Worm (Caenorhabditis elegans): ENCODE measurements around the gene Y4C6B.4.
"Not testable (repeated sequence)": the region's sequence is repeated elsewhere in the genome, so short reads cannot be mapped to it uniquely, and the experiment has no call there.

Y4C6B.4 gene

DNA sequence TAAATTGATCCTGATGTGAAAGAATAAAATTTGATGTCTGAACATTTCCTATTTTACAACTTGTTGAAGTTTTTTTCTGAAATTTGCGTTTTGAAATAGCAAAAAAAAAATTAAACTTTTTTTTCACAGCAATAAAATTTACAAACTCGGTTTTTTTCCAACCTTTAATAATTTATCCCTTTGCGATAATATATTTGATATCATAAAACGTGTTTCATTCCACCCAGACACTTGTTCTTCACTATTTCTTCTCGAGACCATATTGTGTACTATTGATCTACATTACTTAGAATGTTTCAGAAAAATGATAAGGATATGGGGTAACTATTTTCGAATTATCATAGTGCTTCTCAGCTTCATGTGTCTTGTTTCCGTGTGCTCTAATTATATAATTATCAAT, at the start of gene Y4C6B.4:
Gene Y4C6B.4, plus strand, starts transcription at position 301 of the 400 bp plus-strand sequence.
- TF ChIP-seq him-1 (tag; optimal IDR thresholded peaks at IDR 0.05) (no peak), dao-5 (tag; optimal IDR thresholded peaks at IDR 0.05) (no peak), W03F9.2 (tag; optimal IDR thresholded peaks at IDR 0.05) (no peak)

DNA sequence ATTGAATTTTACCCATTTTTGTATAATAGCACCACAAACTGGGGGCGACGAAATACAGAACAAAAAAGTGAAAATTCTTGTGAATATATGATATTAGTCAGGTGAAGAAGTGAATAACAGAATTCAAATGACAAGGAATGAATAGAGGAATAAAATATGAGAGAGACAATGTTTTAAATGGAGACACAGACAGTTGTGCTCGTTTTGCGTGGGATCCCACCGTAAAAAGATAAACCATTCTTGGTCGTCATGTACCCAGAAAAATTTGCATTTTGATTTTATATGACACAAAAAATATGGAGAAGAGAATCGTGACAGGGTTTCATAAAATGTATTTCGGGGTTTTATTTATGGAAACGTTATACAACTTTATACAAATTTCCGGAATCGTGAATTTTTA, 48.5 kb upstream of the Y4C6B.4 start, which contains the start of gene F36H12.17:
Gene F36H12.17, minus strand, starts transcription at position 101 of the 400 bp plus-strand sequence.
- no peak for TF ChIP-seq dao-5 (tag; optimal IDR thresholded peaks at IDR 0.05)

DNA sequence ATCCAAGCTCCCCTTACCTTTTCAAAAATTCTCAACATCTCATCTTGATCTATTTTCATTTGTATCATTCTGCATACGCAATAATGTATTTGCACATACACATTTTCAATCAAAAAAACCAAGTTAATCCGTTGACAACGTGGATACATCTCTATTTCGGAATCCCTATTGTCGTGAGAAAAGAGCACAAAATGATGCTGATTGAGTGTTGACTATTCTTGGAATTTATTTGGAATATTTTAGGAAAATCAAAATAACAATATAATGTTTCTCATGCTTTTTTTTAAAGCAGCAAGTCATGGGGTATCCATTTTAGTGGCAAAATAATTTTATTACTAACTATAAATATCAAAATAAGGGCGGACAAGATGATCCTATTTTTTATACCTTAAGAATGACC, 44.8 kb upstream of the Y4C6B.4 start:
- no peak for TF ChIP-seq him-1 (tag; optimal IDR thresholded peaks at IDR 0.05)
- no peak for TF ChIP-seq W03F9.2 (tag; optimal IDR thresholded peaks at IDR 0.05)
- no peak for TF ChIP-seq dao-5 (tag; optimal IDR thresholded peaks at IDR 0.05)

DNA sequence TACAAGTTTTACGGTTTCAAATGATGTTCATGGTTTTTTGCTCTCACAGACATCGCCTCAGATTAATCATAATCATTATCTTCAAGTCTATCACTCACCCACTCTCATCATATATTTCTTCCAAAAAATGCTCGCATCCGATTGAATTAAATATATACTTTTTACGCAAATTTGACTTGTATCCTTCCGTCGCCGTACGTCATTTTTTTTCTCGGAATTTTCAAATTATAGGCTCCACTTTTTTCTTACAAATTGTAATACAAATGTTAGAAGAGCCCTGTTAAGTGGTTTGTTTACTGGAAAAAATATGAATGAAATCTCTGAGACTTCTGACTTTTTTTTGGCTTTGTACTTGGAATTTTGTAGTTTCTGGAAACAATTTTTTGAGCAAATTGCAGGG, 39.1 kb upstream of the Y4C6B.4 start:
- TF ChIP-seq him-1 (tag; optimal IDR thresholded peaks at IDR 0.05), result no peak
- TF ChIP-seq dao-5 (tag; optimal IDR thresholded peaks at IDR 0.05), result no peak
- TF ChIP-seq W03F9.2 (tag; optimal IDR thresholded peaks at IDR 0.05), result no peak

DNA sequence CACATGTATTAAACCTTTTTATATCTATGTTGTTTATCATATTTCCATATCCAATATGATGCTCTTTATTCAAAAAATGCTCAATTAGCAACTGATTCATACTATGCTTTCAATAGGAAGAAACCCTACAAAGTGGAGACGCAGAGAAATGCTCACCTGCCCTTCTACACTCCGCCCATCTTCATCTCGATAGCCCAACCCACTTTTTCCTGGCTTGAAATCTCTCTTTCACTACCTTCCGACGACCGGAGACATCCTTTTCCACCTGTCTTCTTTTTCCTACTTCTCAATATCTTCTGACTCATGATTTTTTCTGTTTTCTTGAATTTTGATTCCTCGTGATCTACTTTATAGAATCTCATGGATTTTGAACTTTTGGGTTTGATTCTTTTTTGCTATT, 37.3 kb upstream of the Y4C6B.4 start:
- TF ChIP-seq him-1 (tag; optimal IDR thresholded peaks at IDR 0.05) (no peak), W03F9.2 (tag; optimal IDR thresholded peaks at IDR 0.05) (no peak), dao-5 (tag; optimal IDR thresholded peaks at IDR 0.05) (no peak)

DNA sequence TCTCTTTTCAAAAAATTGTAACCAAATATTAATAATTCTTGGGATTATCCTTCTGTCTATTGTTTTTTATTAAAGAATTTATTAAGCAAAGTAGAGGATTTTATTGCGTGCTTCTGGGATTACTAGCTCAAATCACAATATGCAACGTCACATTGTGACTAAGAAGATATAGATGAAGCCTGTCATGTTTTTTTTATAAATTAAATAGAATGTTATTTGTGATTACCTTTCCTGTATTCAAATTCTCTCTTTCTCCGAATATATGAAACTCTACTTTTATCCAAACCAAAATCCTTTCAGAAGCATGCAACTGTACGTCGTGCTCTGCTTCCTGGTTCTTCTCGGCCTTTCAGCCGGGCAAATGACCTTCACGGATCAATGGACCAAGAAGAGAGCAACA, 35.7 kb upstream of the Y4C6B.4 start, which contains the start of gene nlp-47:
Gene nlp-47, plus strand, starts transcription at position 301 of the 400 bp plus-strand sequence.
- TF ChIP-seq W03F9.2 (tag; optimal IDR thresholded peaks at IDR 0.05), result no peak
- TF ChIP-seq dao-5 (tag; optimal IDR thresholded peaks at IDR 0.05), result no peak
- no peak for TF ChIP-seq him-1 (tag; optimal IDR thresholded peaks at IDR 0.05)

DNA sequence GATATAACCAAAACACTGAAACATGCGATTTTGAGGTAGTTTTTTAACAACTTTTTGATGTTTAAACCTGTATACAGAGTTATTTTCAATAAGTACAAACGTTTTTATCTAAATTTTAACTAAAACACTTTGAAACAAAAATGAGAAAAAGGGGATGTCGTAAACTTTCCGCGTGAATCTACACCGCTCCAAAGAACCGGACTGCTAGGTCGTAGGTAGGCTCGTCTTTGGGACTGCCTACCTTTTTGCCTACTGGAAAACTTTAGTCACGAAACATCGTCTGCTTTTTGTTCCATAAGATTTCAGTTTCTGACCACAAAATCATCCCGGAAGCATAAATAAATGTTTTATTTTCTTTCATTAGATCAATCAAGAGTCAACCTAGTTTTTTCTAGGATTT, 35.0 kb upstream of the Y4C6B.4 start:
- no peak for TF ChIP-seq W03F9.2 (tag; optimal IDR thresholded peaks at IDR 0.05)

DNA sequence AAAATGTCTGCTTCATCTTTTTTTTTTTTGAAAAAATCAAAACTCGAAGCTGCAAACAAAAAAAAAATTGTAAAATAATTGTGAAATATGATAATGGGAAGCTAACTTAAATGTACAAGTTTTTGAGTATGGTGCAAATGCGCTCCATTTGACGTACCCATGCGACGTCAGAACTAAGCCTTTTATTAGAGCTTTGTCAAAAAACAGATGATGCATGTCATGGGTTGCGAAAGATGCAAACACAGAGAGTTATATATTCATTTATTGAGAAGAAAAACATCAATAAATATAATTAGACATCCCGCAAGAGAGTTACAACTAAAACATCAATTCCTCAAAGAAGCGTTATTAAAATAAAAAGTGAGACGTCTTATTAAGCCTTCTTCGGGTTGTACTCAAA, 31.8 kb upstream of the Y4C6B.4 start:
- TF ChIP-seq him-1 (tag; optimal IDR thresholded peaks at IDR 0.05), result no peak
- no peak for TF ChIP-seq W03F9.2 (tag; optimal IDR thresholded peaks at IDR 0.05)
- no peak for TF ChIP-seq dao-5 (tag; optimal IDR thresholded peaks at IDR 0.05)

DNA sequence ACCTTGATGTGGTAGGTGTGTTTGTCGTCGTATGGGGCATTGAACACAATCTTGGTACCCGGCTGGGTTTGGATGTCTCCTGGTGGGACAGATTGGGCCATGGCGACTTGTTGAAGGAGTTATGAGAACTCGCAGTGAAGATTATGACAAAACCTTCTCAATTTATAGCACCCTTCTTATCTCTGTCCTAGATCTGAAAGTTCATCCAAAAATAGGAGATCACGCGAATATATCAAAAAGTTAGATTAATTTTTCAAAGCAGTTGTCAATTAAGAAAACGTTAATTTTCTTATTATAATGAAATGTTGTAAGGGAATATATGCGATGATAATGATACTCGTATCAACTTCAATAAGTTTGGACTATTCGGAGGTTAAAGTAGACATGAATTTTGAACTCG, 31.0 kb upstream of the Y4C6B.4 start, which contains the start of gene msp-51:
Gene msp-51, minus strand, starts transcription at position 101 of the 400 bp plus-strand sequence.
- TF ChIP-seq dao-5, W03F9.2, him-1 (tag; optimal IDR thresholded peaks at IDR 0.05): not testable (repeated sequence)

DNA sequence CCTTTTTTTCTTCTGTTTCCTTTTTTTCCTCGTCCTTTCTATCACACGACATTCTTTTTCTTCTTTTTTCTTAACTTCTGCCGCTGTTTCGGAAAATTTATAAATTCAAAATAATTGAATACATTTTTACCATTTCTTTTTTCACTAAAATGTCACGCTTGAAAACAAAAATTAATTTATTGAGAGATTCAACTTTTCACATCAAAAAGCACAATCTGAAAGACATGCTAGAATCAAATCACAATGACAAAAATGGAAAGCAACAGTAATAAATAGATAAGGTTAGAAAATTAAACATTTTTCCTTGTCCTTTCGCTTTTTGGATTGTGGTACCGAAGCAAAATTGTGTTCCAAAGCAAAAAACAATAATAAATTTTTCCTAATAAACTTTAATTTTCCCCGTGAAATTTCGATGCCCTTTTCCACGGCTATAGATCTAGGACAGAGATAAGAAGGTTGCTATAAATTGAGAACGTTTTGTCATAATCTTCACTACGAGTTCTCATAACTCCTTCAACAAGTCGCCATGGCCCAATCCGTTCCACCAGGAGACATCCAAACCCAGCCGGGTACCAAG, 28.7 kb upstream of the Y4C6B.4 start, which contains the start of the genes ZK354.6 and msp-113:
Gene ZK354.6, minus strand, starts transcription at position 101 of the 577 bp plus-strand sequence.
Gene msp-113, plus strand, starts transcription at position 527 of the 577 bp plus-strand sequence.
- TF ChIP-seq dao-5 (tag; optimal IDR thresholded peaks at IDR 0.05) (no peak), W03F9.2 (tag; optimal IDR thresholded peaks at IDR 0.05) (no peak), him-1 (tag; optimal IDR thresholded peaks at IDR 0.05) (no peak)

DNA sequence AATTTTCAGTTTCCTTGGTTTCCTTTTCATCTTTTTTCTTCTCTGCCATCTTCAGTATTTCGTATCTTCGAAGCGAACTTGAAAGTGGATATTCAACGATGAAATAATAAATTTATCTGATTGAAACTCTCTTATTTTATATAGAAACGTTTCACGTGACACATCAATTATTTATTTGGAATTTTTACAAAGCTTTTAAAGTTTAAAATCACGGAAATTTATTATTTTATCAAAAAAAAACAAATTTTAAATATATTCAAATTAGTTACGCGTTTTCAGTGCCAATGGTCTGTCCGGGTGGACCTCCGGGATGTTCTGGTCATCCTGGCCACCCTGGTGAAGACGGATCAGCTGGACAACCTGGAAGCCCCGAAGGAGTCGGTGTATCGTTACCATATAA, 23.2 kb upstream of the Y4C6B.4 start, which contains the start of gene ZK354.7:
Gene ZK354.7, minus strand, starts transcription at position 101 of the 400 bp plus-strand sequence.
- TF ChIP-seq W03F9.2 (tag; optimal IDR thresholded peaks at IDR 0.05) (no peak), him-1 (tag; optimal IDR thresholded peaks at IDR 0.05) (no peak), dao-5 (tag; optimal IDR thresholded peaks at IDR 0.05) (no peak)

DNA sequence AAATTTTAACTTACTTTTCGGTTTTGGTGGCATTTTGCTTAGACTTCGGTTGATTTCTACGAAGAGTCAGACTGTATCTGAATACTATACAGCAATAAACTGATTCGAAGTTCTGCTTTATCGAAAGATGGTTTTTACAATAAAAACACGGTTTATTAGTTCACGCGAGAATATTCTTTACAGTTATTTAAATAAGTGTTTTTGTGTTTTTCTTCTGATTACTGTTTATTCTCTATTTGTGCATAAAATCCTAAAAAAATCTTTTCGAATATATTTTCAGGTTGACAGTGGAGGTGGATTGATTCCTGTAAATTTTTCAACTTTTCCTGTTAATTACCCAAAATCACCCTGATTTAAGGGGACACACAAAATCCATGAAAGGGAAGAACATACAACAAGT, 20.2 kb upstream of the Y4C6B.4 start, which contains the start of gene ZK354.8:
Gene ZK354.8, minus strand, starts transcription at position 101 of the 400 bp plus-strand sequence.
- TF ChIP-seq dao-5 (tag; optimal IDR thresholded peaks at IDR 0.05) (no peak), W03F9.2 (tag; optimal IDR thresholded peaks at IDR 0.05) (no peak)

DNA sequence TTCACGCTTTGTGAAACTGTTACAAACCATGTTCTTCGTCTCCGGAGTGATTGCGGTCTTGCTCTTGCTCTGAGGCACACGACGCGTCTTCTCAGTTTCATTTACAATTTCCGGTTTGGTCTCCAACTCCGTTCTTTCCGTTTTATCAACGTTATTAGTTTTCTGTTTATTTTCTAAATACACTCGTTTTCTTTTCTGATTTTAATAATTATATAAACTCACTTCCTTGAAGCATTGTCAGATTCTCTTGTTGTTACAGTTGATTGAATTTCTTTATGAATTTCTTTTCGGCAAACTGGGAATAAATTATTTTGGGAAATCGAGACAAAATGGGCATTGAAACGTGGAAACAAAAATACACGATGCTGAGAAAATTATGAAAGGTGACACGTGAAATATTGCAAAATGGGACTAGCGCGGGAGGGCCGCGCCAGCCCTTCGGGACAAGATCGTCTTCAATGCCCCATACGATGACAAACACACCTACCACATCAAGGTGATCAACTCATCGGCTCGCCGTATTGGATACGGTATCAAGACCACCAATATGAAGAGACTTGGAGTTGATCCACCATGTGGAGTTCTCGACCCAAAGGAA, 18.1 kb upstream of the Y4C6B.4 start, which contains the start of the genes ZK354.9 and msp-58:
Gene ZK354.9, minus strand, starts transcription at position 101 of the 598 bp plus-strand sequence.
Gene msp-58, plus strand, starts transcription at position 548 of the 598 bp plus-strand sequence.
- not testable (repeated sequence) for TF ChIP-seq W03F9.2, him-1, dao-5 (tag; optimal IDR thresholded peaks at IDR 0.05)

DNA sequence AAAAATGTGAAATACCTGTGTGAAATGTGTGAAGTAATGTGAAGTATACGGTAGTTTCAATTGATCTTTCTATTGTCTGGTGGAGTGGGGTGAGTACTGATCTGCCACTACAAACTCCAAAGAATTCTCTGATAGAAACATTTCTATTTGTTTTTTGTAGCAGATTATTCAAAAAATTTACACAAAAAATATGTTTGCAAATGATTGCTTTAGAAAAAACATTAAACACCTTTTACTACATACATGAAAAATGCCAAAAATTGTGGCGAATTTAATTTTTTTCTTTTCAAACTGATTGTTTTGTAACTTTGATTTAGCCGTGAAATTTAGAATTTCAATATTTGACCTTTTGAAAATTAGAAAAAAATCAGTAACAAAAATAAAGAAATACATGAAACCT, 16.5 kb upstream of the Y4C6B.4 start, which contains the start of gene ZK354.3:
Gene ZK354.3, plus strand, starts transcription at position 301 of the 400 bp plus-strand sequence.
- TF ChIP-seq dao-5 (tag; optimal IDR thresholded peaks at IDR 0.05) (no peak), him-1 (tag; optimal IDR thresholded peaks at IDR 0.05) (no peak), W03F9.2 (tag; optimal IDR thresholded peaks at IDR 0.05) (no peak)
